Fruit fly (Drosophila melanogaster): ENCODE data around the gene unc.

dm6 chrX:21102106-21102505 is 14.6 kb downstream of the unc start, which contains the start of gene CG15446:
- TF ChIP-seq sd (tag; optimal IDR thresholded peaks at IDR 0.05), result no peak
- no peak for TF ChIP-seq ci (GFP tag; IDR thresholded peaks at IDR 0.05)
- no peak for TF ChIP-seq CG6765 (GFP tag; optimal IDR thresholded peaks at IDR 0.05)
- TF ChIP-seq CG18262 (tag; optimal IDR thresholded peaks at IDR 0.05), result no peak
- no peak for TF ChIP-seq CG18619 (GFP tag; optimal IDR thresholded peaks at IDR 0.05)
- no peak for TF ChIP-seq usp (GFP tag; optimal IDR thresholded peaks at IDR 0.05)
- TF ChIP-seq CG11695 (GFP tag; IDR thresholded peaks at IDR 0.05), result no peak
- no peak for TF ChIP-seq pnt (GFP tag; optimal IDR thresholded peaks at IDR 0.05)

All from whole organism, embryonic.